Fruit fly (Drosophila melanogaster) whole organism, embryonic: ENCODE data around the gene Rbp1-like.

Experiments used
- ATbp ChIP-seq: fragments of 200-800 bp; sonication (Bioruptor generic); optimal IDR thresholded peaks from 2 replicates; lab custom pipeline; 2017; ENCODE audit warnings: missing biosample characterization, mild to moderate bottlenecking, missing genetic modification characterization, missing genetic modification reagents
- Adf1 ChIP-seq: fragments of 200-800 bp; sonication (Bioruptor generic); IDR thresholded peaks from 2 replicates; pipeline ENCODE4 v1.3.6; 2022; ENCODE audit warnings: missing biosample characterization, missing genetic modification characterization
- CG10209 ChIP-seq: fragments of 200-800 bp; sonication (Bioruptor generic); optimal IDR thresholded peaks from 3 replicates; lab custom pipeline; 2017; ENCODE audit warnings: missing biosample characterization, mild to moderate bottlenecking, missing genetic modification characterization, missing genetic modification reagents
- CG10267 ChIP-seq: fragments of 200-800 bp; sonication (Bioruptor generic); optimal IDR thresholded peaks from 2 replicates; lab custom pipeline; 2018; ENCODE audit warnings: missing biosample characterization, mild to moderate bottlenecking, missing genetic modification characterization, moderate library complexity
- CG11085 ChIP-seq: fragments of 200-800 bp; sonication (Bioruptor generic); IDR thresholded peaks from 2 replicates; pipeline ENCODE4 v1.3.6; 2022; ENCODE audit warnings: missing biosample characterization, missing genetic modification characterization
- CG11093 ChIP-seq: fragments of 200-800 bp; sonication (Bioruptor generic); IDR thresholded peaks from 3 replicates; pipeline ENCODE4 v1.3.6; 2022; ENCODE audit warnings: missing biosample characterization, missing genetic modification characterization
- CG11695 ChIP-seq: fragments of 200-800 bp; sonication (Bioruptor generic); IDR thresholded peaks from 3 replicates; pipeline ENCODE4 v1.3.6; 2022; ENCODE audit warnings: missing biosample characterization, missing genetic modification characterization
- CG12071 ChIP-seq: fragments of 200-800 bp; sonication (Bioruptor generic); optimal IDR thresholded peaks from 3 replicates; lab custom pipeline; 2018; ENCODE audit warnings: missing biosample characterization, mild to moderate bottlenecking, missing genetic modification characterization
- CG14441 ChIP-seq: fragments of 200-800 bp; sonication (Bioruptor generic); IDR thresholded peaks from 2 replicates; pipeline ENCODE4 v1.3.6; 2022; ENCODE audit warnings: missing biosample characterization, missing genetic modification characterization
- CG14710 ChIP-seq: fragments of 200-800 bp; sonication (Bioruptor generic); optimal IDR thresholded peaks from 3 replicates; lab custom pipeline; 2019; ENCODE audit warnings: missing biosample characterization, mild to moderate bottlenecking, missing genetic modification characterization, moderate library complexity
- CG16779 ChIP-seq: fragments of 200-800 bp; sonication (Bioruptor generic); IDR thresholded peaks from 2 replicates; pipeline ENCODE4 v1.3.6; 2022; ENCODE audit warnings: missing biosample characterization, missing genetic modification characterization
- CG18262 ChIP-seq: fragments of 200-800 bp; optimal IDR thresholded peaks from 3 replicates; lab custom pipeline; 2019; ENCODE audit warnings: missing biosample characterization, mild to moderate bottlenecking, missing genetic modification characterization, moderate library complexity
- CG18476 ChIP-seq: fragments of 200-800 bp; sonication (Bioruptor generic); optimal IDR thresholded peaks from 2 replicates; lab custom pipeline; 2016; ENCODE audit warnings: missing biosample characterization, mild to moderate bottlenecking, missing genetic modification characterization
- CG32532 ChIP-seq: fragments of 200-800 bp; sonication (Bioruptor generic); IDR thresholded peaks from 2 replicates; pipeline ENCODE4 v1.3.6; 2022; ENCODE audit warnings: missing biosample characterization, missing genetic modification characterization
- CG34422 ChIP-seq: fragments of 200-800 bp; sonication (Bioruptor generic); IDR thresholded peaks from 3 replicates; pipeline ENCODE4 v1.3.6; 2022; ENCODE audit warnings: missing biosample characterization, missing genetic modification characterization
- CG4707 ChIP-seq: fragments of 200-800 bp; sonication (Bioruptor generic); optimal IDR thresholded peaks from 2 replicates; lab custom pipeline; 2018; ENCODE audit warnings: missing biosample characterization, mild to moderate bottlenecking, missing genetic modification characterization, moderate library complexity
- CG6689 ChIP-seq: fragments of 200-800 bp; sonication (Bioruptor generic); IDR thresholded peaks from 2 replicates; pipeline ENCODE4 v1.3.6; 2022; ENCODE audit warnings: missing biosample characterization, missing genetic modification characterization
- CG7786 ChIP-seq: fragments of 200-800 bp; sonication (Bioruptor generic); optimal IDR thresholded peaks from 2 replicates; lab custom pipeline; 2016; ENCODE audit warnings: missing biosample characterization, missing genetic modification characterization
- CG7928 ChIP-seq: fragments of 200-800 bp; sonication (Bioruptor generic); optimal IDR thresholded peaks from 2 replicates; lab custom pipeline; 2017; ENCODE audit warnings: missing biosample characterization, mild to moderate bottlenecking, missing genetic modification characterization
- CG9797 ChIP-seq: fragments of 200-800 bp; sonication (Bioruptor generic); optimal IDR thresholded peaks from 3 replicates; lab custom pipeline; 2018; ENCODE audit warnings: missing biosample characterization, mild to moderate bottlenecking, missing genetic modification characterization
- D ChIP-seq, 2 experiments: fragments of 200-800 bp in 1 of 2; fragments of >200 bp in 1 of 2; sonication (Bioruptor generic) in 1 of 2; optimal IDR thresholded peaks; 2 replicates in 1 of 2; 3 replicates in 1 of 2; lab custom pipeline; 2017; ENCODE audit warnings: mild to moderate bottlenecking in 1 of 2, missing biosample characterization in 1 of 2, missing genetic modification characterization in 1 of 2, missing genetic modification reagents in 1 of 2
- D19B ChIP-seq: fragments of 200-800 bp; sonication (Bioruptor generic); optimal IDR thresholded peaks from 2 replicates; lab custom pipeline; 2017; ENCODE audit warnings: missing biosample characterization, mild to moderate bottlenecking, missing genetic modification characterization
- Doc3 ChIP-seq: fragments of 200-800 bp; sonication (Bioruptor generic); IDR thresholded peaks from 3 replicates; pipeline ENCODE4 v1.3.6; 2022; ENCODE audit warnings: missing biosample characterization, missing genetic modification characterization; ENCODE audit not compliant: partially characterized antibody
- HmgD ChIP-seq: fragments of 200-800 bp; sonication (Bioruptor generic); optimal IDR thresholded peaks from 3 replicates; lab custom pipeline; 2016; ENCODE audit warnings: missing biosample characterization, missing genetic modification characterization
- Hr3 ChIP-seq: fragments of 200-800 bp; sonication (Bioruptor generic); optimal IDR thresholded peaks from 3 replicates; lab custom pipeline; 2016; ENCODE audit warnings: missing biosample characterization, missing genetic modification characterization
- Hr51 ChIP-seq, 2 experiments: fragments of 200-800 bp; sonication (Bioruptor generic); optimal IDR thresholded peaks; 2 replicates in 1 of 2; 3 replicates in 1 of 2; lab custom pipeline; 2016 to 2018; ENCODE audit warnings: missing biosample characterization in 2 of 2, missing genetic modification characterization in 2 of 2, mild to moderate bottlenecking in 1 of 2, moderate library complexity in 1 of 2
- Lhr ChIP-seq: fragments of 200-800 bp; sonication (Bioruptor generic); optimal IDR thresholded peaks from 3 replicates; lab custom pipeline; 2017; ENCODE audit warnings: mild to moderate bottlenecking, missing biosample characterization, missing genetic modification reagents, missing genetic modification characterization
- MBD-R2 ChIP-seq: fragments of 200-800 bp; sonication (Bioruptor generic); IDR thresholded peaks from 2 replicates; pipeline ENCODE4 v1.3.6; 2022; ENCODE audit warnings: missing biosample characterization, missing genetic modification characterization
- Mad ChIP-seq: fragments of 200-800 bp; sonication (Bioruptor generic); optimal IDR thresholded peaks from 2 replicates; lab custom pipeline; 2016; ENCODE audit warnings: missing biosample characterization, missing genetic modification characterization
- NfI ChIP-seq: fragments of 200-800 bp; sonication (Bioruptor generic); optimal IDR thresholded peaks from 3 replicates; lab custom pipeline; 2018; ENCODE audit warnings: missing biosample characterization, mild to moderate bottlenecking, missing genetic modification characterization, moderate library complexity
- amos ChIP-seq: fragments of 200-800 bp; sonication (Bioruptor generic); IDR thresholded peaks from 2 replicates; pipeline ENCODE4 v1.3.6; 2022; ENCODE audit warnings: missing biosample characterization, missing genetic modification characterization; ENCODE audit not compliant: partially characterized antibody
- bbx ChIP-seq: fragments of 200-800 bp; sonication (Bioruptor generic); IDR thresholded peaks from 2 replicates; pipeline ENCODE4 v1.3.6; 2022; ENCODE audit warnings: missing biosample characterization, missing genetic modification characterization; ENCODE audit not compliant: partially characterized antibody
- bowl ChIP-seq: fragments of 200-800 bp; sonication (Bioruptor generic); IDR thresholded peaks from 2 replicates; pipeline ENCODE4 v1.3.6; 2022; ENCODE audit warnings: missing biosample characterization, missing genetic modification characterization
- cas ChIP-seq: fragments of 200-800 bp; sonication (Bioruptor generic); IDR thresholded peaks from 2 replicates; pipeline ENCODE4 v1.3.6; 2022; ENCODE audit warnings: missing biosample characterization, missing genetic modification characterization
- caup ChIP-seq: fragments of 200-800 bp; sonication (Bioruptor generic); optimal IDR thresholded peaks from 3 replicates; lab custom pipeline; 2017; ENCODE audit warnings: missing biosample characterization, mild to moderate bottlenecking, missing genetic modification characterization, moderate library complexity; ENCODE audit not compliant: severe bottlenecking
- cwo ChIP-seq: fragments of 200-800 bp; sonication (Bioruptor generic); optimal IDR thresholded peaks from 3 replicates; lab custom pipeline; 2017; ENCODE audit warnings: missing biosample characterization, missing genetic modification characterization, mild to moderate bottlenecking, moderate library complexity, missing genetic modification reagents
- danr ChIP-seq: fragments of 200-800 bp; sonication (Bioruptor generic); IDR thresholded peaks from 2 replicates; pipeline ENCODE4 v1.3.6; 2022; ENCODE audit warnings: missing biosample characterization, missing genetic modification characterization
- dmrt99B ChIP-seq: fragments of 200-800 bp; sonication (Bioruptor generic); optimal IDR thresholded peaks from 2 replicates; lab custom pipeline; 2018; ENCODE audit warnings: missing biosample characterization, mild to moderate bottlenecking, missing genetic modification characterization, moderate library complexity
- dysf ChIP-seq: fragments of 200-800 bp; sonication (Bioruptor generic); IDR thresholded peaks from 3 replicates; pipeline ENCODE4 v1.3.6; 2022; ENCODE audit warnings: missing biosample characterization, missing genetic modification characterization
- ems ChIP-seq: fragments of 200-800 bp; sonication (Bioruptor generic); optimal IDR thresholded peaks from 3 replicates; lab custom pipeline; 2016; ENCODE audit warnings: missing biosample characterization, missing genetic modification characterization
- grau ChIP-seq: fragments of 200-800 bp; optimal IDR thresholded peaks from 3 replicates; lab custom pipeline; 2019; ENCODE audit warnings: missing biosample characterization, mild to moderate bottlenecking, missing genetic modification characterization, moderate library complexity
- h ChIP-seq: fragments of >200 bp; optimal IDR thresholded peaks from 2 replicates; lab custom pipeline; 2017
- kah ChIP-seq: fragments of 200-800 bp; sonication (Bioruptor generic); optimal IDR thresholded peaks from 2 replicates; lab custom pipeline; 2018; ENCODE audit warnings: missing biosample characterization, mild to moderate bottlenecking, missing genetic modification characterization
- mirr ChIP-seq: fragments of 200-800 bp; sonication (Bioruptor generic); optimal IDR thresholded peaks from 3 replicates; lab custom pipeline; 2018; ENCODE audit warnings: missing biosample characterization, mild to moderate bottlenecking, missing genetic modification characterization
- odd ChIP-seq: fragments of 200-800 bp; sonication (Bioruptor generic); optimal IDR thresholded peaks from 2 replicates; lab custom pipeline; 2017; ENCODE audit warnings: missing biosample characterization, mild to moderate bottlenecking, missing genetic modification characterization
- row ChIP-seq: fragments of 200-800 bp; sonication (Bioruptor generic); IDR thresholded peaks from 3 replicates; pipeline ENCODE4 v1.3.6; 2022; ENCODE audit warnings: missing biosample characterization, missing genetic modification characterization
- salm ChIP-seq: fragments of 200-800 bp; sonication (Bioruptor generic); optimal IDR thresholded peaks from 2 replicates; lab custom pipeline; 2018; ENCODE audit warnings: missing biosample characterization, mild to moderate bottlenecking, missing genetic modification characterization
- slp2 ChIP-seq: fragments of 200-800 bp; sonication (Bioruptor generic); optimal IDR thresholded peaks from 2 replicates; lab custom pipeline; 2016; ENCODE audit warnings: missing biosample characterization, missing genetic modification characterization
- sqz ChIP-seq: fragments of 200-800 bp; sonication (Bioruptor generic); optimal IDR thresholded peaks from 3 replicates; lab custom pipeline; 2018; ENCODE audit warnings: missing biosample characterization, mild to moderate bottlenecking, missing genetic modification characterization
- trh ChIP-seq: fragments of 200-800 bp; sonication (Bioruptor generic); optimal IDR thresholded peaks from 2 replicates; lab custom pipeline; 2016; ENCODE audit warnings: missing biosample characterization, missing genetic modification characterization

Gene Rbp1-like

dm6 chrX:13383770-13384169 lies 907 bp downstream of the Rbp1-like start (continued):
- peak; percentile 44 for TF ChIP-seq dmrt99B (tag; lab: Kevin White, UChicago)
- TF ChIP-seq odd (GFP tag; lab: Kevin White, UChicago) = peak; percentile 11
- peak; percentile 35 for TF ChIP-seq CG12071
- TF ChIP-seq h (lab: Kevin White, UChicago) = peak; percentile 62
- TF ChIP-seq cwo (GFP tag; lab: Kevin White, UChicago) = peak; percentile 40
- TF ChIP-seq sqz = no peak
- TF ChIP-seq CG11695 (GFP tag; lab: Robert Waterston, UW) = peak; percentile 59
- no peak for TF ChIP-seq CG4707
- TF ChIP-seq CG10209 (GFP tag; lab: Kevin White, UChicago) = peak; percentile 27
- peak; percentile 70 for TF ChIP-seq MBD-R2
- peak; percentile 19 for TF ChIP-seq CG10267 (tag; lab: Kevin White, UChicago)
- no peak; the same call in 2 of the 3 replicates for TF ChIP-seq dysf (GFP tag; lab: Robert Waterston, UW)
- 0 out of 2 replicates have a peak, but pooled peaks have one; percentile 20 for TF ChIP-seq cas
- peak; percentile 50 for TF ChIP-seq NfI (GFP tag; lab: Kevin White, UChicago)
- TF ChIP-seq CG18262 = peak; percentile 19
- TF ChIP-seq grau (tag; lab: Kevin White, UChicago) = peak; percentile 40
- TF ChIP-seq ems (GFP tag; lab: Kevin White, UChicago) = peak; percentile 38
- TF ChIP-seq trh (GFP tag; lab: Kevin White, UChicago) = no peak
- TF ChIP-seq caup (GFP tag; lab: Kevin White, UChicago) = peak; percentile 56
- peak; percentile 49; the same call in 1 of the 2 replicates for TF ChIP-seq amos (GFP tag; lab: Robert Waterston, UW)
- peak; percentile 27 for TF ChIP-seq Hr3 (GFP tag; lab: Kevin White, UChicago)
- TF ChIP-seq bowl = no peak
- peak; percentile 17 for TF ChIP-seq kah (GFP tag; lab: Kevin White, UChicago)
- peak; percentile 52 for TF ChIP-seq CG14441 (GFP tag; lab: Robert Waterston, UW)
- TF ChIP-seq row (GFP tag; lab: Robert Waterston, UW) = peak; percentile 42
- peak; percentile 13 for TF ChIP-seq CG14710 (tag; lab: Kevin White, UChicago)
- TF ChIP-seq CG7786 (GFP tag; lab: Kevin White, UChicago) = peak; percentile 48
- TF ChIP-seq Lhr (GFP tag; lab: Kevin White, UChicago) = no peak
- TF ChIP-seq CG34422 (GFP tag; lab: Robert Waterston, UW) = peak; percentile 91
- peak; percentile 70; the same call in 1 of the 2 replicates for TF ChIP-seq CG16779 (GFP tag; lab: Robert Waterston, UW)
- TF ChIP-seq Mad (GFP tag; lab: Kevin White, UChicago) = no peak
- peak in 1 of 2 experiments; percentile 42 for TF ChIP-seq Hr51 (GFP tag; optimal IDR thresholded peaks at IDR 0.05; lab: Kevin White, UChicago)
- peak; percentile 62 for TF ChIP-seq mirr (GFP tag; lab: Kevin White, UChicago)
- no peak for TF ChIP-seq CG18476
- peak; percentile 81 for TF ChIP-seq CG32532 (GFP tag; lab: Robert Waterston, UW)
- no peak for TF ChIP-seq D19B (GFP tag; lab: Kevin White, UChicago)
- TF ChIP-seq CG6689 = 0 out of 2 replicates have a peak, but pooled peaks have one; percentile 15
- TF ChIP-seq HmgD (GFP tag; lab: Kevin White, UChicago) = peak; percentile 68
- TF ChIP-seq CG11085 (GFP tag; lab: Robert Waterston, UW) = no peak
- TF ChIP-seq bbx (GFP tag; lab: Robert Waterston, UW) = peak; percentile 56
- no peak for TF ChIP-seq D (optimal IDR thresholded peaks at IDR 0.05; lab: Kevin White, UChicago)
- TF ChIP-seq D (GFP tag; optimal IDR thresholded peaks at IDR 0.05; lab: Kevin White, UChicago) = no peak
- TF ChIP-seq CG9797 (GFP tag; lab: Kevin White, UChicago) = no peak
- no peak for TF ChIP-seq Doc3
- TF ChIP-seq CG7928 (GFP tag; lab: Kevin White, UChicago) = peak; percentile 8
- peak; percentile 45; the same call in 1 of the 2 replicates for TF ChIP-seq Adf1 (GFP tag; lab: Robert Waterston, UW)
- peak; percentile 29 for TF ChIP-seq ATbp (GFP tag; lab: Kevin White, UChicago)
- peak; percentile 35 for TF ChIP-seq slp2 (GFP tag; lab: Kevin White, UChicago)
- TF ChIP-seq CG11093 (GFP tag; lab: Robert Waterston, UW) = no peak
- no peak for TF ChIP-seq danr (GFP tag; lab: Robert Waterston, UW)
- TF ChIP-seq salm (tag; lab: Kevin White, UChicago) = no peak
